Fruit fly (Drosophila melanogaster) whole organism, embryonic: Measurements from ENCODE around the gene CG44355.

Source experiments
- B-H2 ChIP-seq: fragments of 200-800 bp; sonication (Bioruptor generic); optimal IDR thresholded peaks from 2 replicates; lab custom pipeline; 2018; ENCODE audit warnings: missing biosample characterization, mild to moderate bottlenecking, missing genetic modification characterization
- C15 ChIP-seq: fragments of 200-800 bp; sonication (Bioruptor generic); IDR thresholded peaks from 3 replicates; pipeline ENCODE4 v1.3.6; 2022; ENCODE audit warnings: missing biosample characterization, missing genetic modification characterization
- CG10274 ChIP-seq: fragments of 200-800 bp; sonication (Bioruptor generic); optimal IDR thresholded peaks from 3 replicates; lab custom pipeline; 2017; ENCODE audit warnings: missing biosample characterization, mild to moderate bottlenecking, missing genetic modification characterization
- CG11398 ChIP-seq: fragments of 200-800 bp; sonication (Bioruptor generic); optimal IDR thresholded peaks from 2 replicates; lab custom pipeline; 2016; ENCODE audit warnings: missing biosample characterization, missing genetic modification characterization
- CG11560 ChIP-seq: fragments of 200-800 bp; sonication (Bioruptor generic); IDR thresholded peaks from 3 replicates; pipeline ENCODE4 v1.3.6; 2022; ENCODE audit warnings: missing biosample characterization, missing genetic modification characterization
- CG11696 ChIP-seq: fragments of 200-800 bp; sonication (Bioruptor generic); IDR thresholded peaks from 2 replicates; pipeline ENCODE4 v1.3.6; 2022; ENCODE audit warnings: missing biosample characterization, missing genetic modification characterization
- CG14710 ChIP-seq: fragments of 200-800 bp; sonication (Bioruptor generic); optimal IDR thresholded peaks from 3 replicates; lab custom pipeline; 2019; ENCODE audit warnings: missing biosample characterization, mild to moderate bottlenecking, missing genetic modification characterization, moderate library complexity
- CG15269 ChIP-seq: fragments of 200-800 bp; sonication (Bioruptor generic); optimal IDR thresholded peaks from 2 replicates; lab custom pipeline; 2018; ENCODE audit warnings: missing biosample characterization, mild to moderate bottlenecking, missing genetic modification characterization, moderate library complexity
- CG15696 ChIP-seq: fragments of 200-800 bp; sonication (Bioruptor generic); optimal IDR thresholded peaks from 2 replicates; lab custom pipeline; 2019; ENCODE audit warnings: missing biosample characterization, mild to moderate bottlenecking, missing genetic modification characterization, moderate library complexity
- CG1647 ChIP-seq: fragments of 200-800 bp; sonication (Bioruptor generic); optimal IDR thresholded peaks from 3 replicates; lab custom pipeline; 2016; ENCODE audit warnings: missing biosample characterization, missing genetic modification characterization
- CG17361 ChIP-seq: fragments of 200-800 bp; sonication (Bioruptor generic); IDR thresholded peaks from 3 replicates; pipeline ENCODE4 v1.3.6; 2022; ENCODE audit warnings: missing biosample characterization, missing genetic modification characterization
- CG17568 ChIP-seq: fragments of 200-800 bp; sonication (Bioruptor generic); optimal IDR thresholded peaks from 2 replicates; lab custom pipeline; 2018; ENCODE audit warnings: missing biosample characterization, mild to moderate bottlenecking, missing genetic modification characterization, moderate library complexity
- CG1792 ChIP-seq: fragments of 200-800 bp; sonication (Bioruptor generic); optimal IDR thresholded peaks from 2 replicates; lab custom pipeline; 2016; ENCODE audit warnings: missing biosample characterization, missing genetic modification characterization
- CG18011 ChIP-seq: fragments of 200-800 bp; sonication (Bioruptor generic); optimal IDR thresholded peaks from 2 replicates; lab custom pipeline; 2017; ENCODE audit warnings: missing biosample characterization, missing genetic modification characterization, mild to moderate bottlenecking, moderate library complexity, missing genotype
- CG30020 ChIP-seq: fragments of 200-800 bp; optimal IDR thresholded peaks from 2 replicates; lab custom pipeline; 2019; ENCODE audit warnings: missing biosample characterization, mild to moderate bottlenecking, missing genetic modification characterization, moderate library complexity
- CG30403 ChIP-seq: fragments of 200-800 bp; sonication (Bioruptor generic); optimal IDR thresholded peaks from 3 replicates; lab custom pipeline; 2016; ENCODE audit warnings: missing biosample characterization, missing genetic modification characterization
- CG31224 ChIP-seq: fragments of 200-800 bp; sonication (Bioruptor generic); IDR thresholded peaks from 2 replicates; pipeline ENCODE4 v1.3.6; 2022; ENCODE audit warnings: missing biosample characterization, missing genetic modification characterization
- CG5953 ChIP-seq: fragments of 200-800 bp; sonication (Bioruptor generic); IDR thresholded peaks from 2 replicates; pipeline ENCODE4 v1.3.6; 2022; ENCODE audit warnings: missing biosample characterization, missing genetic modification characterization
- D ChIP-seq, 2 experiments: fragments of 200-800 bp in 1 of 2; fragments of >200 bp in 1 of 2; sonication (Bioruptor generic) in 1 of 2; optimal IDR thresholded peaks; 2 replicates in 1 of 2; 3 replicates in 1 of 2; lab custom pipeline; 2017; ENCODE audit warnings: mild to moderate bottlenecking in 1 of 2, missing biosample characterization in 1 of 2, missing genetic modification characterization in 1 of 2, missing genetic modification reagents in 1 of 2
- Dip2 ChIP-seq: fragments of 200-800 bp; sonication (Bioruptor generic); IDR thresholded peaks from 2 replicates; pipeline ENCODE4 v1.3.6; 2022; ENCODE audit warnings: missing biosample characterization, missing genetic modification characterization
- Doc2 ChIP-seq: fragments of 200-800 bp; sonication (Bioruptor generic); IDR thresholded peaks from 2 replicates; pipeline ENCODE4 v1.3.6; 2022; ENCODE audit warnings: missing biosample characterization, missing genetic modification characterization
- Eip74EF ChIP-seq, 2 experiments: fragments of 200-800 bp in 1 of 2; fragments of >200 bp in 1 of 2; sonication (Bioruptor generic) in 1 of 2; optimal IDR thresholded peaks; 2 replicates each; lab custom pipeline; 2017 to 2019; ENCODE audit warnings: missing biosample characterization in 2 of 2, missing genetic modification characterization in 2 of 2, mild to moderate bottlenecking in 1 of 2, moderate library complexity in 1 of 2
- Ets65A ChIP-seq: fragments of 200-800 bp; sonication (Bioruptor generic); peaks from one replicate; lab custom pipeline; 2016; ENCODE audit warnings: missing biosample characterization, missing genetic modification characterization
- Hmx ChIP-seq: fragments of 200-800 bp; sonication (Bioruptor generic); optimal IDR thresholded peaks from 2 replicates; lab custom pipeline; 2016; ENCODE audit warnings: missing biosample characterization, missing genetic modification characterization
- MTF-1 ChIP-seq: fragments of 200-800 bp; sonication (Bioruptor generic); optimal IDR thresholded peaks from 2 replicates; lab custom pipeline; 2018; ENCODE audit warnings: missing biosample characterization, mild to moderate bottlenecking, missing genetic modification characterization, borderline replicate concordance
- Nf-YB ChIP-seq: fragments of 200-800 bp; sonication (Bioruptor generic); optimal IDR thresholded peaks from 3 replicates; lab custom pipeline; 2019; ENCODE audit warnings: missing biosample characterization, mild to moderate bottlenecking, missing genetic modification characterization, moderate library complexity
- Pdp1 ChIP-seq, 2 experiments: fragments of 200-800 bp; sonication (Bioruptor generic); optimal IDR thresholded peaks; 3 replicates each; lab custom pipeline; 2016; ENCODE audit warnings: missing biosample characterization in 2 of 2, missing genetic modification characterization in 2 of 2, mild to moderate bottlenecking in 1 of 2, moderate library complexity in 1 of 2
- Rfx ChIP-seq: fragments of 200-800 bp; sonication (Bioruptor generic); IDR thresholded peaks from 2 replicates; pipeline ENCODE4 v1.3.6; 2022; ENCODE audit warnings: missing biosample characterization, missing genetic modification characterization
- Sin3A ChIP-seq: fragments of >200 bp; optimal IDR thresholded peaks from 2 replicates; lab custom pipeline; 2018
- Sox102F ChIP-seq: fragments of 200-800 bp; sonication (Bioruptor generic); optimal IDR thresholded peaks from 2 replicates; lab custom pipeline; 2018; ENCODE audit warnings: missing biosample characterization, mild to moderate bottlenecking, missing genetic modification characterization, moderate library complexity
- Sry-β ChIP-seq: fragments of 200-800 bp; sonication (Bioruptor generic); optimal IDR thresholded peaks from 2 replicates; lab custom pipeline; 2018; ENCODE audit warnings: missing biosample characterization, mild to moderate bottlenecking, missing genetic modification characterization, moderate library complexity
- Xrp1 ChIP-seq: fragments of 200-800 bp; sonication (Bioruptor generic); IDR thresholded peaks from 2 replicates; pipeline ENCODE4 v1.3.6; 2022; ENCODE audit warnings: missing biosample characterization, missing genetic modification characterization
- cad ChIP-seq: fragments of >200 bp; optimal IDR thresholded peaks from 2 replicates; lab custom pipeline; 2017; ENCODE audit warnings: missing biosample characterization, missing genetic modification characterization
- chif ChIP-seq, 2 experiments: fragments of 200-800 bp; sonication (Bioruptor generic); optimal IDR thresholded peaks; 3 replicates each; lab custom pipeline; 2016; ENCODE audit warnings: missing biosample characterization in 2 of 2, missing genetic modification characterization in 2 of 2
- ci ChIP-seq: fragments of 200-800 bp; sonication (Bioruptor generic); IDR thresholded peaks from 3 replicates; pipeline ENCODE4 v1.3.6; 2022; ENCODE audit warnings: missing biosample characterization, missing genetic modification characterization
- da ChIP-seq: fragments of 200-800 bp; sonication (Bioruptor generic); optimal IDR thresholded peaks from 2 replicates; lab custom pipeline; 2016; ENCODE audit warnings: missing biosample characterization, missing genetic modification characterization
- gcm ChIP-seq: fragments of 200-800 bp; sonication (Bioruptor generic); optimal IDR thresholded peaks from 2 replicates; lab custom pipeline; 2019; ENCODE audit warnings: missing biosample characterization, mild to moderate bottlenecking, missing genetic modification characterization, moderate library complexity
- gfzf ChIP-seq: fragments of 200-800 bp; sonication (Bioruptor generic); optimal IDR thresholded peaks from 2 replicates; lab custom pipeline; 2016; ENCODE audit warnings: missing biosample characterization, mild to moderate bottlenecking, missing genetic modification characterization, moderate library complexity
- hbn ChIP-seq: fragments of 200-800 bp; sonication (Bioruptor generic); IDR thresholded peaks from 2 replicates; pipeline ENCODE4 v1.3.6; 2022; ENCODE audit warnings: missing biosample characterization, missing genetic modification characterization; ENCODE audit not compliant: partially characterized antibody
- hkb ChIP-seq, 2 experiments: fragments of 200-800 bp in 1 of 2; fragments of >200 bp in 1 of 2; sonication (Bioruptor generic) in 1 of 2; IDR thresholded peaks in 1 of 2; optimal IDR thresholded peaks in 1 of 2; 2 replicates each; pipeline versions ENCODE4 v1.3.6 to Lab custom; 2017 to 2022; ENCODE audit warnings: missing biosample characterization in 1 of 2, missing genetic modification characterization in 1 of 2
- jing ChIP-seq: fragments of 200-800 bp; sonication (Bioruptor generic); optimal IDR thresholded peaks from 2 replicates; lab custom pipeline; 2018; ENCODE audit warnings: missing biosample characterization, mild to moderate bottlenecking, missing genetic modification characterization
- klu ChIP-seq: fragments of 200-800 bp; sonication (Bioruptor generic); IDR thresholded peaks from 2 replicates; pipeline ENCODE4 v1.3.6; 2022; ENCODE audit warnings: missing biosample characterization, missing genetic modification characterization
- lbe ChIP-seq: fragments of 200-800 bp; sonication (Bioruptor generic); optimal IDR thresholded peaks from 2 replicates; lab custom pipeline; 2016; ENCODE audit warnings: missing biosample characterization, mild to moderate bottlenecking, missing genetic modification characterization
- luna ChIP-seq: fragments of 200-800 bp; sonication (Bioruptor generic); optimal IDR thresholded peaks from 2 replicates; lab custom pipeline; 2016; ENCODE audit warnings: missing biosample characterization, missing genetic modification characterization
- nerfin-1 ChIP-seq: fragments of 200-800 bp; sonication (Bioruptor generic); optimal IDR thresholded peaks from 3 replicates; lab custom pipeline; 2019; ENCODE audit warnings: missing biosample characterization, mild to moderate bottlenecking, missing genetic modification characterization, moderate library complexity
- p53 ChIP-seq: fragments of 200-800 bp; sonication (Bioruptor generic); optimal IDR thresholded peaks from 2 replicates; lab custom pipeline; 2016; ENCODE audit warnings: missing biosample characterization, missing genetic modification characterization
- prd ChIP-seq, 3 experiments: fragments of >200 bp in 2 of 3; fragments of 200-800 bp in 1 of 3; sonication (Bioruptor generic) in 1 of 3; optimal IDR thresholded peaks in 2 of 3; IDR thresholded peaks in 1 of 3; 2 replicates in 2 of 3; 3 replicates in 1 of 3; pipeline versions ENCODE4 v1.3.6 to Lab custom; 2017 to 2022; ENCODE audit warnings: missing biosample characterization in 1 of 3, missing genetic modification characterization in 1 of 3
- slp2 ChIP-seq: fragments of 200-800 bp; sonication (Bioruptor generic); optimal IDR thresholded peaks from 2 replicates; lab custom pipeline; 2016; ENCODE audit warnings: missing biosample characterization, missing genetic modification characterization
- stc ChIP-seq: fragments of 200-800 bp; sonication (Bioruptor generic); IDR thresholded peaks from 2 replicates; pipeline ENCODE4 v1.3.6; 2022; ENCODE audit warnings: missing biosample characterization, missing genetic modification characterization
- stwl ChIP-seq: fragments of 200-800 bp; sonication (Bioruptor generic); optimal IDR thresholded peaks from 3 replicates; lab custom pipeline; 2018; ENCODE audit warnings: missing biosample characterization, mild to moderate bottlenecking, missing genetic modification characterization, moderate library complexity

Gene CG44355

DNA sequence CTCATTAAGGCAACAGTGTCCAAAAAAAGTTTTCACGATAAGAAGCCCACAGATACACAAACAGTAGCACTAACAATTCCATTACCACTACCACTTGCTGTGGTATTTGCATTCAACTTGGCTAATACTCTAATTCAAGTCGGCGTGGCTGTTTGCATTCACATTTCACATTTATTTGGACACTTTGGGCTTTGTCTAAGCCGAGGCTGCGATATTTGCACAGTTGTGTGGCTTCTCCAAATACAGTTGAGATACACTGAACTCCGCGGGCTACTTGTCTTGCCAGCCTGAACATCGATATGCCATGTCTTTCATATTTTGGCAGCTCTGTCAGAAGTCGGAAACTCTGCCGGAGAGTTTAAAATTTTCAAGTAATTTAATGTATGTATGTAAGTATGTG lies 39.7 kb downstream of the CG44355 start (continued):
- no peak for TF ChIP-seq Eip74EF (GFP tag; optimal IDR thresholded peaks at IDR 0.05; lab: Kevin White, UChicago)
- TF ChIP-seq Hmx: no peak
- TF ChIP-seq CG5953 (GFP tag; lab: Robert Waterston, UW): no peak
- TF ChIP-seq Pdp1 (GFP tag; optimal IDR thresholded peaks at IDR 0.05; lab: Kevin White, UChicago): peak in 1 of 2 experiments; percentile 21
- no peak for TF ChIP-seq Xrp1 (GFP tag; lab: Robert Waterston, UW)
- TF ChIP-seq Sox102F: peak; percentile 37
- TF ChIP-seq D (optimal IDR thresholded peaks at IDR 0.05; lab: Kevin White, UChicago): no peak
- TF ChIP-seq D (GFP tag; optimal IDR thresholded peaks at IDR 0.05; lab: Kevin White, UChicago): no peak
- TF ChIP-seq CG11398 (GFP tag; lab: Kevin White, UChicago): no peak
- TF ChIP-seq Sry-β (GFP tag; lab: Kevin White, UChicago): no peak
- TF ChIP-seq MTF-1 (GFP tag; lab: Kevin White, UChicago): peak; percentile 9
- TF ChIP-seq CG15696 (tag; lab: Kevin White, UChicago): no peak
- no peak for TF ChIP-seq prd (optimal IDR thresholded peaks at IDR 0.05; lab: Kevin White, UChicago)
- no peak for TF ChIP-seq prd (GFP tag; IDR thresholded peaks at IDR 0.05; lab: Robert Waterston, UW)
- no peak for TF ChIP-seq hbn
- no peak for TF ChIP-seq CG30403 (GFP tag; lab: Kevin White, UChicago)
- peak; percentile 55 for TF ChIP-seq Ets65A
- TF ChIP-seq hkb (optimal IDR thresholded peaks at IDR 0.05; lab: Kevin White, UChicago): no peak
- TF ChIP-seq hkb (GFP tag; IDR thresholded peaks at IDR 0.05; lab: Robert Waterston, UW): no peak
- TF ChIP-seq CG17568 (GFP tag; lab: Kevin White, UChicago): no peak
- peak; percentile 53 for TF ChIP-seq CG18011 (GFP tag; lab: Kevin White, UChicago)
- no peak for TF ChIP-seq CG14710 (tag; lab: Kevin White, UChicago)
- TF ChIP-seq slp2 (GFP tag; lab: Kevin White, UChicago): no peak
- no peak for TF ChIP-seq gcm (GFP tag; lab: Kevin White, UChicago)
- no peak for TF ChIP-seq cad (GFP tag; lab: Kevin White, UChicago)
- no peak for TF ChIP-seq CG1792 (GFP tag; lab: Kevin White, UChicago)
- no peak for TF ChIP-seq Dip2 (GFP tag; lab: Robert Waterston, UW)
- no peak for TF ChIP-seq C15 (GFP tag; lab: Robert Waterston, UW)
- TF ChIP-seq CG30020 (tag; lab: Kevin White, UChicago): no peak
- no peak for TF ChIP-seq B-H2
- no peak for TF ChIP-seq gfzf (GFP tag; lab: Kevin White, UChicago)
- no peak for TF ChIP-seq Doc2 (GFP tag; lab: Robert Waterston, UW)
- TF ChIP-seq klu: no peak
- no peak for TF ChIP-seq lbe (GFP tag; lab: Kevin White, UChicago)
- peak; percentile 16 for TF ChIP-seq CG1647 (GFP tag; lab: Kevin White, UChicago)
- no peak for TF ChIP-seq p53 (GFP tag; lab: Kevin White, UChicago)
- TF ChIP-seq stwl: no peak
- 0 out of 3 replicates have a peak, but pooled peaks have one; percentile 46 for TF ChIP-seq ci (GFP tag; lab: Robert Waterston, UW)
- TF ChIP-seq jing (GFP tag; lab: Kevin White, UChicago): no peak
- TF ChIP-seq da: peak; percentile 18
- TF ChIP-seq Sin3A: no peak
- TF ChIP-seq CG15269: no peak
- TF ChIP-seq stc (GFP tag; lab: Robert Waterston, UW): no peak
- no peak for TF ChIP-seq nerfin-1
- TF ChIP-seq chif (GFP tag; optimal IDR thresholded peaks at IDR 0.05; lab: Kevin White, UChicago): no peak
- TF ChIP-seq Nf-YB (GFP tag; lab: Kevin White, UChicago): no peak
- no peak for TF ChIP-seq CG31224 (GFP tag; lab: Robert Waterston, UW)
- no peak for TF ChIP-seq CG10274 (GFP tag; lab: Kevin White, UChicago)
- TF ChIP-seq Rfx (GFP tag; lab: Robert Waterston, UW): peak; percentile 6; the same call in 1 of the 2 replicates
- TF ChIP-seq CG17361: no peak
- no peak for TF ChIP-seq luna (GFP tag; lab: Kevin White, UChicago)
- no peak for TF ChIP-seq CG11696 (GFP tag; lab: Robert Waterston, UW)
- no peak for TF ChIP-seq CG11560
